In genomic region chrX:9486802-9487201, dm6 we compare ENCODE assay signal across 1 fruit fly cellular context.
TF ChIP-seq lines count a peak whose summit lies in the region.

No protein-coding gene starts in this region.

TF ChIP-seq in whole organism, embryonic, 481 proteins besides CTCF, POLR2A, EP300 and RAD21 (continued from another document and continues in another):
- TF ChIP-seq CG12155 (GFP tag; optimal IDR thresholded peaks at IDR 0.05; lab: Kevin White, UChicago) (peak; percentile 55), CG15601 (tag; optimal IDR thresholded peaks at IDR 0.05; lab: Kevin White, UChicago) (peak; percentile 62), Mes4 (GFP tag; optimal IDR thresholded peaks at IDR 0.05; lab: Kevin White, UChicago) (peak; percentile 64), Trl (optimal IDR thresholded peaks at IDR 0.05; lab: Kevin White, UChicago) (no peak), Trl (GFP tag; optimal IDR thresholded peaks at IDR 0.05; lab: Kevin White, UChicago) (peak; percentile 73), Six4 (GFP tag; optimal IDR thresholded peaks at IDR 0.05; lab: Kevin White, UChicago) (peak; percentile 65), CG6813 (GFP tag; optimal IDR thresholded peaks at IDR 0.05; lab: Kevin White, UChicago) (peak; percentile 56), pzg (GFP tag; optimal IDR thresholded peaks at IDR 0.05; lab: Kevin White, UChicago) (no peak), ftz-f1 (GFP tag; optimal IDR thresholded peaks at IDR 0.05; lab: Kevin White, UChicago) (no peak), sd (tag; optimal IDR thresholded peaks at IDR 0.05; lab: Kevin White, UChicago) (no peak), HLHmδ (GFP tag; optimal IDR thresholded peaks at IDR 0.05; lab: Kevin White, UChicago) (no peak), Atf6 (GFP tag; IDR thresholded peaks at IDR 0.05; lab: Robert Waterston, UW) (peak; percentile 39; the same call in 1 of the 2 replicates), ac (GFP tag; optimal IDR thresholded peaks at IDR 0.05; lab: Kevin White, UChicago) (peak; percentile 76), al (GFP tag; IDR thresholded peaks at IDR 0.05; lab: Robert Waterston, UW) (peak; percentile 22; the same call in 1 of the 2 replicates), CG8478 (optimal IDR thresholded peaks at IDR 0.05; lab: Kevin White, UChicago) (no peak), az2 (GFP tag; optimal IDR thresholded peaks at IDR 0.05; lab: Kevin White, UChicago) (peak; percentile 79), chinmo (GFP tag; IDR thresholded peaks at IDR 0.05; lab: Robert Waterston, UW; ENCODE audit: partially characterized antibody) (no peak), nmo (GFP tag; optimal IDR thresholded peaks at IDR 0.05; lab: Kevin White, UChicago) (peak; percentile 82), lab (GFP tag; optimal IDR thresholded peaks at IDR 0.05; lab: Kevin White, UChicago) (peak; percentile 65), esg (GFP tag; conservative IDR thresholded peaks at IDR 0.05; lab: Robert Waterston, UW) (peak; percentile 54), CG31388 (GFP tag; optimal IDR thresholded peaks at IDR 0.05; lab: Kevin White, UChicago) (peak; percentile 47), E2f1 (GFP tag; IDR thresholded peaks at IDR 0.05; lab: Robert Waterston, UW) (peak; percentile 61), CG9876 (GFP tag; optimal IDR thresholded peaks at IDR 0.05; lab: Kevin White, UChicago) (peak; percentile 24), CG18619 (GFP tag; optimal IDR thresholded peaks at IDR 0.05; lab: Kevin White, UChicago) (peak; percentile 40), GATAe (GFP tag; conservative IDR thresholded peaks at IDR 0.05; lab: Robert Waterston, UW) (no peak), dpn (GFP tag; optimal IDR thresholded peaks at IDR 0.05; lab: Kevin White, UChicago) (peak; percentile 64 to 78), Pdp1 (GFP tag; optimal IDR thresholded peaks at IDR 0.05; lab: Kevin White, UChicago) (peak; percentile 69 to 75), Lpt (GFP tag; optimal IDR thresholded peaks at IDR 0.05; lab: Kevin White, UChicago) (no peak), Mrtf (GFP tag; IDR thresholded peaks at IDR 0.05; lab: Robert Waterston, UW) (peak; percentile 74), HmgZ (tag; optimal IDR thresholded peaks at IDR 0.05; lab: Kevin White, UChicago) (no peak), ssp (GFP tag; IDR thresholded peaks at IDR 0.05; lab: Robert Waterston, UW) (peak; percentile 41; the same call in 1 of the 2 replicates), amos (GFP tag; IDR thresholded peaks at IDR 0.05; lab: Robert Waterston, UW; ENCODE audit: partially characterized antibody) (no peak), zf30C (GFP tag; optimal IDR thresholded peaks at IDR 0.05; lab: Kevin White, UChicago) (peak; percentile 86), CG17912 (GFP tag; optimal IDR thresholded peaks at IDR 0.05; lab: Kevin White, UChicago) (no peak), CG7839 (tag; optimal IDR thresholded peaks at IDR 0.05; lab: Kevin White, UChicago) (peak; percentile 65), gcm2 (GFP tag; optimal IDR thresholded peaks at IDR 0.05; lab: Kevin White, UChicago) (peak; percentile 58), Asciz (GFP tag; optimal IDR thresholded peaks at IDR 0.05; lab: Kevin White, UChicago) (peak; percentile 48), CG13287 (GFP tag; IDR thresholded peaks at IDR 0.05; lab: Robert Waterston, UW; ENCODE audit: partially characterized antibody) (no peak), cg (GFP tag; optimal IDR thresholded peaks at IDR 0.05; lab: Kevin White, UChicago) (no peak), Sry-β (GFP tag; optimal IDR thresholded peaks at IDR 0.05; lab: Kevin White, UChicago) (no peak), CG3281 (GFP tag; optimal IDR thresholded peaks at IDR 0.05; lab: Kevin White, UChicago) (peak; percentile 46), da (GFP tag; optimal IDR thresholded peaks at IDR 0.05; lab: Kevin White, UChicago) (peak; percentile 31), CG10543 (GFP tag; optimal IDR thresholded peaks at IDR 0.05; lab: Kevin White, UChicago) (no peak), wdn (GFP tag; IDR thresholded peaks at IDR 0.05; lab: Robert Waterston, UW) (no peak), Dip2 (GFP tag; IDR thresholded peaks at IDR 0.05; lab: Robert Waterston, UW) (no peak), dan (GFP tag; IDR thresholded peaks at IDR 0.05; lab: Robert Waterston, UW) (peak; percentile 60; the same call in 1 of the 2 replicates), Aef1 (GFP tag; IDR thresholded peaks at IDR 0.05; lab: Robert Waterston, UW) (peak; percentile 40; the same call in 1 of the 3 replicates), B-H1 (GFP tag; IDR thresholded peaks at IDR 0.05; lab: Robert Waterston, UW) (no peak; the same call in 2 of the 3 replicates), Dek (tag; optimal IDR thresholded peaks at IDR 0.05; lab: Kevin White, UChicago) (peak; percentile 12), Usf (GFP tag; optimal IDR thresholded peaks at IDR 0.05; lab: Kevin White, UChicago) (peak; percentile 36), sisA (GFP tag; IDR thresholded peaks at IDR 0.05; lab: Robert Waterston, UW) (peak; percentile 82), CG4424 (GFP tag; optimal IDR thresholded peaks at IDR 0.05; lab: Kevin White, UChicago) (peak; percentile 82), vvl (GFP tag; IDR thresholded peaks at IDR 0.05; lab: Robert Waterston, UW) (peak; percentile 88), gem (tag; optimal IDR thresholded peaks at IDR 0.05; lab: Kevin White, UChicago) (peak; percentile 86), CG9609 (GFP tag; optimal IDR thresholded peaks at IDR 0.05; lab: Kevin White, UChicago) (peak; percentile 70), zfh2 (GFP tag; optimal IDR thresholded peaks at IDR 0.05; lab: Kevin White, UChicago) (no peak), CG15269 (tag; optimal IDR thresholded peaks at IDR 0.05; lab: Kevin White, UChicago) (peak; percentile 64), CG6272 (GFP tag; IDR thresholded peaks at IDR 0.05; lab: Robert Waterston, UW) (peak; percentile 49; the same call in 1 of the 2 replicates), CG11723 (GFP tag; optimal IDR thresholded peaks at IDR 0.05; lab: Kevin White, UChicago) (peak; percentile 67), insv (GFP tag; optimal IDR thresholded peaks at IDR 0.05; lab: Kevin White, UChicago) (no peak), Ets97D (GFP tag; optimal IDR thresholded peaks at IDR 0.05; lab: Kevin White, UChicago) (peak; percentile 30), CG17385 (GFP tag; optimal IDR thresholded peaks at IDR 0.05; lab: Kevin White, UChicago) (peak; percentile 60), eyg (GFP tag; optimal IDR thresholded peaks at IDR 0.05; lab: Kevin White, UChicago) (peak; percentile 32), gt (GFP tag; IDR thresholded peaks at IDR 0.05; lab: Robert Waterston, UW) (peak; percentile 77), kni (GFP tag; optimal IDR thresholded peaks at IDR 0.05; lab: Kevin White, UChicago) (no peak), ems (GFP tag; optimal IDR thresholded peaks at IDR 0.05; lab: Kevin White, UChicago) (peak; percentile 68), Jarid2 (GFP tag; optimal IDR thresholded peaks at IDR 0.05; lab: Kevin White, UChicago) (peak; percentile 30), org-1 (GFP tag; optimal IDR thresholded peaks at IDR 0.05; lab: Kevin White, UChicago) (peak; percentile 60), MTF-1 (GFP tag; optimal IDR thresholded peaks at IDR 0.05; lab: Kevin White, UChicago; ENCODE audit: borderline replicate concordance) (peak; percentile 70), Ets65A (GFP tag; lab: Kevin White, UChicago) (peak; percentile 97), yki (optimal IDR thresholded peaks at IDR 0.05; lab: Kevin White, UChicago) (no peak), CG6689 (GFP tag; IDR thresholded peaks at IDR 0.05; lab: Robert Waterston, UW) (peak; percentile 76), CG8290 (GFP tag; optimal IDR thresholded peaks at IDR 0.05; lab: Kevin White, UChicago) (peak; percentile 47), CG8290 (tag; optimal IDR thresholded peaks at IDR 0.05; lab: Kevin White, UChicago) (peak in 1 of 2 experiments; percentile 47), Hr3 (GFP tag; optimal IDR thresholded peaks at IDR 0.05; lab: Kevin White, UChicago) (peak; percentile 74), Mad (GFP tag; optimal IDR thresholded peaks at IDR 0.05; lab: Kevin White, UChicago) (peak; percentile 49), CG7963 (GFP tag; IDR thresholded peaks at IDR 0.05; lab: Robert Waterston, UW; ENCODE audit: partially characterized antibody) (no peak), CG17802 (tag; optimal IDR thresholded peaks at IDR 0.05; lab: Kevin White, UChicago) (peak; percentile 29), p53 (GFP tag; optimal IDR thresholded peaks at IDR 0.05; lab: Kevin White, UChicago) (no peak), psq (GFP tag; optimal IDR thresholded peaks at IDR 0.05; lab: Kevin White, UChicago) (no peak), knrl (GFP tag; IDR thresholded peaks at IDR 0.05; lab: Robert Waterston, UW; ENCODE audit: partially characterized antibody) (no peak), CG17359 (tag; optimal IDR thresholded peaks at IDR 0.05; lab: Kevin White, UChicago) (peak; percentile 80), Dll (GFP tag; IDR thresholded peaks at IDR 0.05; lab: Robert Waterston, UW; ENCODE audit: partially characterized antibody) (no peak), chif (GFP tag; optimal IDR thresholded peaks at IDR 0.05; lab: Kevin White, UChicago) (peak; percentile 83 to 90), dimm (GFP tag; IDR thresholded peaks at IDR 0.05; lab: Robert Waterston, UW) (peak; percentile 55; the same call in 1 of the 2 replicates), tx (GFP tag; optimal IDR thresholded peaks at IDR 0.05; lab: Kevin White, UChicago) (peak; percentile 50), CG9932 (GFP tag; IDR thresholded peaks at IDR 0.05; lab: Robert Waterston, UW) (0 out of 2 replicates have a peak, but pooled peaks have one; percentile 36), Sox102F (GFP tag; optimal IDR thresholded peaks at IDR 0.05; lab: Kevin White, UChicago) (peak; percentile 80), cad (GFP tag; optimal IDR thresholded peaks at IDR 0.05; lab: Kevin White, UChicago) (no peak), CG15011 (GFP tag; optimal IDR thresholded peaks at IDR 0.05; lab: Kevin White, UChicago) (peak; percentile 30), CG31365 (tag; optimal IDR thresholded peaks at IDR 0.05; lab: Kevin White, UChicago) (no peak), NC2α (GFP tag; optimal IDR thresholded peaks at IDR 0.05; lab: Kevin White, UChicago) (peak; percentile 46), CG4282 (GFP tag; optimal IDR thresholded peaks at IDR 0.05; lab: Kevin White, UChicago) (no peak), crol (GFP tag; IDR thresholded peaks at IDR 0.05; lab: Robert Waterston, UW) (peak; percentile 51; the same call in 1 of the 2 replicates), CG16863 (GFP tag; optimal IDR thresholded peaks at IDR 0.05; lab: Kevin White, UChicago) (peak; percentile 68), CG4360 (GFP tag; IDR thresholded peaks at IDR 0.05; lab: Robert Waterston, UW) (peak; percentile 38; the same call in 1 of the 2 replicates), toy (GFP tag; IDR thresholded peaks at IDR 0.05; lab: Robert Waterston, UW) (no peak), h (optimal IDR thresholded peaks at IDR 0.05; lab: Kevin White, UChicago) (no peak), gfzf (GFP tag; optimal IDR thresholded peaks at IDR 0.05; lab: Kevin White, UChicago) (no peak), pnt (GFP tag; optimal IDR thresholded peaks at IDR 0.05; lab: Kevin White, UChicago) (peak; percentile 79), CG3838 (GFP tag; optimal IDR thresholded peaks at IDR 0.05; lab: Kevin White, UChicago) (no peak), gro (GFP tag; optimal IDR thresholded peaks at IDR 0.05; lab: Kevin White, UChicago) (no peak), CG11456 (GFP tag; IDR thresholded peaks at IDR 0.05; lab: Robert Waterston, UW) (peak; percentile 60; the same call in 2 of the 3 replicates), Eip74EF (GFP tag; optimal IDR thresholded peaks at IDR 0.05; lab: Kevin White, UChicago) (peak in 1 of 2 experiments; percentile 33), en (GFP tag; optimal IDR thresholded peaks at IDR 0.05; lab: Kevin White, UChicago) (peak; percentile 45), CG3726 (GFP tag; IDR thresholded peaks at IDR 0.05; lab: Robert Waterston, UW) (peak; percentile 74; the same call in 2 of the 3 replicates), CG13123 (GFP tag; optimal IDR thresholded peaks at IDR 0.05; lab: Kevin White, UChicago) (peak; percentile 44), pan (optimal IDR thresholded peaks at IDR 0.05; lab: Kevin White, UChicago) (no peak), pan (GFP tag; optimal IDR thresholded peaks at IDR 0.05 in 1 of 2, IDR thresholded peaks at IDR 0.05 in 1 of 2) (peak in 1 of 2 experiments; percentile 68), odd (GFP tag; optimal IDR thresholded peaks at IDR 0.05; lab: Kevin White, UChicago) (peak; percentile 61), Blimp-1 (GFP tag; optimal IDR thresholded peaks at IDR 0.05; lab: Kevin White, UChicago) (peak; percentile 80), tin (GFP tag; optimal IDR thresholded peaks at IDR 0.05; lab: Kevin White, UChicago) (peak; percentile 87), CrebB (tag; optimal IDR thresholded peaks at IDR 0.05; lab: Kevin White, UChicago) (no peak), CG18011 (GFP tag; optimal IDR thresholded peaks at IDR 0.05; lab: Kevin White, UChicago) (no peak), scrt (GFP tag; optimal IDR thresholded peaks at IDR 0.05; lab: Kevin White, UChicago) (peak; percentile 34), HHEX (GFP tag; optimal IDR thresholded peaks at IDR 0.05; lab: Kevin White, UChicago) (peak; percentile 65), Bdp1 (GFP tag; optimal IDR thresholded peaks at IDR 0.05; lab: Kevin White, UChicago) (peak; percentile 46), sqz (GFP tag; optimal IDR thresholded peaks at IDR 0.05; lab: Kevin White, UChicago) (peak; percentile 69), CG2116 (GFP tag; optimal IDR thresholded peaks at IDR 0.05; lab: Kevin White, UChicago) (peak; percentile 9), CG5953 (GFP tag; IDR thresholded peaks at IDR 0.05; lab: Robert Waterston, UW) (peak; percentile 57), H2.0 (GFP tag; IDR thresholded peaks at IDR 0.05; lab: Robert Waterston, UW) (peak; percentile 61), CG18262 (tag; optimal IDR thresholded peaks at IDR 0.05; lab: Kevin White, UChicago) (peak; percentile 68), CG7987 (GFP tag; optimal IDR thresholded peaks at IDR 0.05; lab: Kevin White, UChicago) (no peak), gsb (GFP tag; IDR thresholded peaks at IDR 0.05; lab: Robert Waterston, UW) (no peak), pho (GFP tag; optimal IDR thresholded peaks at IDR 0.05; lab: Kevin White, UChicago) (peak; percentile 21), CG34422 (GFP tag; IDR thresholded peaks at IDR 0.05; lab: Robert Waterston, UW) (peak; percentile 34; the same call in 1 of the 3 replicates), CG4730 (GFP tag; IDR thresholded peaks at IDR 0.05; lab: Robert Waterston, UW) (no peak; the same call in 1 of the 2 replicates), ERR (GFP tag; optimal IDR thresholded peaks at IDR 0.05; lab: Kevin White, UChicago) (peak; percentile 29), CG12299 (tag; optimal IDR thresholded peaks at IDR 0.05; lab: Kevin White, UChicago) (no peak), sc (optimal IDR thresholded peaks at IDR 0.05; lab: Kevin White, UChicago) (no peak), sc (GFP tag; optimal IDR thresholded peaks at IDR 0.05; lab: Kevin White, UChicago) (peak; percentile 45)
